Fruit fly (Drosophila melanogaster) whole organism, embryonic: ENCODE data around the gene Sf3b3.
A peak's percentile ranks its signal among the peaks of the same experiment; 100 is the strongest.

ENCODE experiments used
- Abd-B ChIP-seq: fragments of 200-800 bp; sonication (Bioruptor generic); optimal IDR thresholded peaks from 2 replicates; lab custom pipeline; 2018; ENCODE audit warnings: missing biosample characterization, mild to moderate bottlenecking, missing genetic modification characterization, moderate library complexity
- Atf3 ChIP-seq: fragments of 200-800 bp; sonication (Bioruptor generic); optimal IDR thresholded peaks from 3 replicates; lab custom pipeline; 2016; ENCODE audit warnings: missing biosample characterization, missing genetic modification characterization
- C15 ChIP-seq: fragments of 200-800 bp; sonication (Bioruptor generic); IDR thresholded peaks from 3 replicates; pipeline ENCODE4 v1.3.6; 2022; ENCODE audit warnings: missing biosample characterization, missing genetic modification characterization
- CG10366 ChIP-seq: fragments of 200-800 bp; sonication (Bioruptor generic); IDR thresholded peaks from 2 replicates; pipeline ENCODE4 v1.3.6; 2022; ENCODE audit warnings: missing biosample characterization, missing genetic modification characterization
- CG11085 ChIP-seq: fragments of 200-800 bp; sonication (Bioruptor generic); IDR thresholded peaks from 2 replicates; pipeline ENCODE4 v1.3.6; 2022; ENCODE audit warnings: missing biosample characterization, missing genetic modification characterization
- CG12219 ChIP-seq: fragments of 200-800 bp; sonication (Bioruptor generic); optimal IDR thresholded peaks from 3 replicates; lab custom pipeline; 2018; ENCODE audit warnings: missing biosample characterization, mild to moderate bottlenecking, missing genetic modification characterization
- CG13424 ChIP-seq: fragments of 200-800 bp; sonication (Bioruptor generic); optimal IDR thresholded peaks from 2 replicates; lab custom pipeline; 2019; ENCODE audit warnings: missing biosample characterization, mild to moderate bottlenecking, missing genetic modification characterization, moderate library complexity
- CG15479 ChIP-seq: fragments of 200-800 bp; sonication (Bioruptor generic); optimal IDR thresholded peaks from 3 replicates; lab custom pipeline; 2019; ENCODE audit warnings: missing biosample characterization, mild to moderate bottlenecking, missing genetic modification characterization, moderate library complexity
- CG15696 ChIP-seq: fragments of 200-800 bp; sonication (Bioruptor generic); optimal IDR thresholded peaks from 2 replicates; lab custom pipeline; 2019; ENCODE audit warnings: missing biosample characterization, mild to moderate bottlenecking, missing genetic modification characterization, moderate library complexity
- CG16815 ChIP-seq: fragments of 200-800 bp; sonication (Bioruptor generic); optimal IDR thresholded peaks from 3 replicates; lab custom pipeline; 2017; ENCODE audit warnings: missing biosample characterization, mild to moderate bottlenecking, missing genetic modification characterization
- CG17328 ChIP-seq: fragments of 200-800 bp; sonication (Bioruptor generic); IDR thresholded peaks from 2 replicates; pipeline ENCODE4 v1.3.6; 2022; ENCODE audit warnings: missing biosample characterization, missing genetic modification characterization
- CG17829 ChIP-seq: fragments of 200-800 bp; optimal IDR thresholded peaks from 2 replicates; lab custom pipeline; 2019; ENCODE audit warnings: missing biosample characterization, mild to moderate bottlenecking, missing genetic modification characterization, moderate library complexity
- CG2129 ChIP-seq: fragments of 200-800 bp; sonication (Bioruptor generic); IDR thresholded peaks from 2 replicates; pipeline ENCODE4 v1.3.6; 2022; ENCODE audit warnings: missing biosample characterization, missing genetic modification characterization; ENCODE audit not compliant: partially characterized antibody
- CG34224 ChIP-seq: fragments of 200-800 bp; sonication (Bioruptor generic); IDR thresholded peaks from 3 replicates; pipeline ENCODE4 v1.3.6; 2022; ENCODE audit warnings: missing biosample characterization, missing genetic modification characterization; ENCODE audit not compliant: partially characterized antibody
- CG4282 ChIP-seq: fragments of 200-800 bp; sonication (Bioruptor generic); optimal IDR thresholded peaks from 2 replicates; lab custom pipeline; 2016; ENCODE audit warnings: missing biosample characterization, missing genetic modification characterization
- CG43689 ChIP-seq: fragments of 200-800 bp; sonication (Bioruptor generic); IDR thresholded peaks from 2 replicates; pipeline ENCODE4 v1.3.6; 2022; ENCODE audit warnings: missing biosample characterization, missing genetic modification characterization
- CG4617 ChIP-seq: fragments of 200-800 bp; sonication (Bioruptor generic); optimal IDR thresholded peaks from 3 replicates; lab custom pipeline; 2016; ENCODE audit warnings: missing biosample characterization, missing genetic modification characterization, borderline replicate concordance
- CG6272 ChIP-seq: fragments of 200-800 bp; sonication (Bioruptor generic); IDR thresholded peaks from 2 replicates; pipeline ENCODE4 v1.3.6; 2022; ENCODE audit warnings: missing biosample characterization, missing genetic modification characterization
- CG8281 ChIP-seq: fragments of 200-800 bp; sonication (Bioruptor generic); optimal IDR thresholded peaks from 2 replicates; lab custom pipeline; 2018; ENCODE audit warnings: missing biosample characterization, mild to moderate bottlenecking, missing genetic modification characterization, moderate library complexity
- CG8290 ChIP-seq, 3 experiments: fragments of 200-800 bp; sonication (Bioruptor generic); optimal IDR thresholded peaks; 2 replicates each; lab custom pipeline; 2016 to 2019; ENCODE audit warnings: missing biosample characterization in 3 of 3, missing genetic modification characterization in 3 of 3, mild to moderate bottlenecking in 2 of 3, moderate library complexity in 1 of 3
- CG9215 ChIP-seq: fragments of 200-800 bp; sonication (Bioruptor generic); IDR thresholded peaks from 2 replicates; pipeline ENCODE4 v1.3.6; 2022; ENCODE audit warnings: missing biosample characterization, missing genetic modification characterization
- CG9817 ChIP-seq: fragments of 200-800 bp; sonication (Bioruptor generic); optimal IDR thresholded peaks from 2 replicates; lab custom pipeline; 2018; ENCODE audit warnings: missing biosample characterization, mild to moderate bottlenecking, missing genetic modification characterization, moderate library complexity
- CHES-1-like ChIP-seq: fragments of 200-800 bp; sonication (Bioruptor generic); optimal IDR thresholded peaks from 2 replicates; lab custom pipeline; 2016; ENCODE audit warnings: missing biosample characterization, missing genetic modification characterization
- Dp ChIP-seq: fragments of 200-800 bp; sonication (Bioruptor generic); optimal IDR thresholded peaks from 2 replicates; lab custom pipeline; 2018; ENCODE audit warnings: missing biosample characterization, mild to moderate bottlenecking, missing genetic modification characterization, moderate library complexity
- Hr3 ChIP-seq: fragments of 200-800 bp; sonication (Bioruptor generic); optimal IDR thresholded peaks from 3 replicates; lab custom pipeline; 2016; ENCODE audit warnings: missing biosample characterization, missing genetic modification characterization
- MTF-1 ChIP-seq: fragments of 200-800 bp; sonication (Bioruptor generic); optimal IDR thresholded peaks from 2 replicates; lab custom pipeline; 2018; ENCODE audit warnings: missing biosample characterization, mild to moderate bottlenecking, missing genetic modification characterization, borderline replicate concordance
- Myb ChIP-seq: fragments of 200-800 bp; sonication (Bioruptor generic); optimal IDR thresholded peaks from 2 replicates; lab custom pipeline; 2016; ENCODE audit warnings: missing biosample characterization, missing genetic modification characterization
- PHDP ChIP-seq: fragments of 200-800 bp; sonication (Bioruptor generic); optimal IDR thresholded peaks from 3 replicates; lab custom pipeline; 2018; ENCODE audit warnings: missing biosample characterization, mild to moderate bottlenecking, missing genetic modification characterization, moderate library complexity
- Sox100B ChIP-seq: fragments of 200-800 bp; sonication (Bioruptor generic); optimal IDR thresholded peaks from 3 replicates; lab custom pipeline; 2018; ENCODE audit warnings: missing biosample characterization, mild to moderate bottlenecking, missing genetic modification characterization
- cas ChIP-seq: fragments of 200-800 bp; sonication (Bioruptor generic); IDR thresholded peaks from 2 replicates; pipeline ENCODE4 v1.3.6; 2022; ENCODE audit warnings: missing biosample characterization, missing genetic modification characterization
- fd64A ChIP-seq: fragments of 200-800 bp; sonication (Bioruptor generic); optimal IDR thresholded peaks from 3 replicates; lab custom pipeline; 2018; ENCODE audit warnings: missing biosample characterization, mild to moderate bottlenecking, missing genetic modification characterization
- grn ChIP-seq: fragments of 200-800 bp; sonication (Bioruptor generic); optimal IDR thresholded peaks from 3 replicates; lab custom pipeline; 2017; ENCODE audit warnings: missing biosample characterization, missing genetic modification characterization
- hbn ChIP-seq: fragments of 200-800 bp; sonication (Bioruptor generic); IDR thresholded peaks from 2 replicates; pipeline ENCODE4 v1.3.6; 2022; ENCODE audit warnings: missing biosample characterization, missing genetic modification characterization; ENCODE audit not compliant: partially characterized antibody
- hth ChIP-seq: fragments of >200 bp; optimal IDR thresholded peaks from 2 replicates; lab custom pipeline; 2017; ENCODE audit warnings: inconsistent platforms
- knrl ChIP-seq: fragments of 200-800 bp; sonication (Bioruptor generic); IDR thresholded peaks from 3 replicates; pipeline ENCODE4 v1.3.6; 2022; ENCODE audit warnings: missing biosample characterization, missing genetic modification characterization; ENCODE audit not compliant: partially characterized antibody
- mirr ChIP-seq: fragments of 200-800 bp; sonication (Bioruptor generic); optimal IDR thresholded peaks from 3 replicates; lab custom pipeline; 2018; ENCODE audit warnings: missing biosample characterization, mild to moderate bottlenecking, missing genetic modification characterization
- pnt ChIP-seq: fragments of 200-800 bp; sonication (Bioruptor generic); optimal IDR thresholded peaks from 3 replicates; lab custom pipeline; 2016; ENCODE audit warnings: missing biosample characterization, missing genetic modification characterization
- pum ChIP-seq: fragments of 200-800 bp; sonication (Bioruptor generic); optimal IDR thresholded peaks from 2 replicates; lab custom pipeline; 2016; ENCODE audit warnings: missing biosample characterization, missing genetic modification characterization
- pzg ChIP-seq: fragments of 200-800 bp; sonication (Bioruptor generic); optimal IDR thresholded peaks from 3 replicates; lab custom pipeline; 2018; ENCODE audit warnings: missing biosample characterization, mild to moderate bottlenecking, missing genetic modification characterization, moderate library complexity
- sc ChIP-seq, 3 experiments: fragments of >200 bp in 2 of 3; fragments of 200-800 bp in 1 of 3; sonication (Bioruptor generic) in 1 of 3; optimal IDR thresholded peaks; 2 replicates in 2 of 3; 3 replicates in 1 of 3; lab custom pipeline; 2017; ENCODE audit warnings: mild to moderate bottlenecking in 1 of 3, missing biosample characterization in 1 of 3, missing genetic modification characterization in 1 of 3, missing genetic modification reagents in 1 of 3
- sim ChIP-seq: fragments of 200-800 bp; sonication (Bioruptor generic); IDR thresholded peaks from 2 replicates; pipeline ENCODE4 v1.3.6; 2022; ENCODE audit warnings: missing biosample characterization, missing genetic modification characterization
- sna ChIP-seq: fragments of 200-800 bp; sonication (Bioruptor generic); IDR thresholded peaks from 2 replicates; pipeline ENCODE4 v1.3.6; 2022; ENCODE audit warnings: missing biosample characterization, missing genetic modification characterization; ENCODE audit not compliant: partially characterized antibody
- sob ChIP-seq: fragments of 200-800 bp; sonication (Bioruptor generic); IDR thresholded peaks from 2 replicates; pipeline ENCODE4 v1.3.6; 2022; ENCODE audit warnings: missing biosample characterization, missing genetic modification characterization
- tll ChIP-seq, 2 experiments: fragments of 200-800 bp in 1 of 2; fragments of >200 bp in 1 of 2; sonication (Bioruptor generic) in 1 of 2; optimal IDR thresholded peaks; 2 replicates each; lab custom pipeline; 2017 to 2019; ENCODE audit warnings: missing biosample characterization in 2 of 2, missing genetic modification characterization in 2 of 2, mild to moderate bottlenecking in 1 of 2, moderate library complexity in 1 of 2
- usp ChIP-seq: fragments of >200 bp; optimal IDR thresholded peaks from 2 replicates; lab custom pipeline; 2017; ENCODE audit warnings: missing biosample characterization, missing genetic modification characterization
- wor ChIP-seq: fragments of 200-800 bp; sonication (Bioruptor generic); IDR thresholded peaks from 2 replicates; pipeline ENCODE4 v1.3.6; 2022; ENCODE audit warnings: missing biosample characterization, missing genetic modification characterization
- yki ChIP-seq: fragments of >200 bp; optimal IDR thresholded peaks from 3 replicates; lab custom pipeline; 2018
- zf30C ChIP-seq: fragments of 200-800 bp; sonication (Bioruptor generic); optimal IDR thresholded peaks from 3 replicates; lab custom pipeline; 2018; ENCODE audit warnings: missing biosample characterization, mild to moderate bottlenecking, missing genetic modification characterization

The Sf3b3 gene

dm6 chr3L:837552-838187 is 4.5 kb upstream of the Sf3b3 start, which contains the start of the genes CG13901 and CG13887 (continued):
- TF ChIP-seq CG13424 (tag; lab: Kevin White, UChicago) (peak; percentile 93), sc (optimal IDR thresholded peaks at IDR 0.05; lab: Kevin White, UChicago) (no peak), sc (GFP tag; optimal IDR thresholded peaks at IDR 0.05; lab: Kevin White, UChicago) (peak; percentile 69), CG4282 (GFP tag; lab: Kevin White, UChicago) (peak; percentile 83), fd64A (peak; percentile 45), CG34224 (GFP tag; lab: Robert Waterston, UW) (0 out of 3 replicates have a peak, but pooled peaks have one; percentile 18), grn (no peak), hbn (GFP tag; lab: Robert Waterston, UW) (no peak), CG10366 (GFP tag; lab: Robert Waterston, UW) (peak; percentile 88), sob (GFP tag; lab: Robert Waterston, UW) (peak; percentile 91), CG6272 (GFP tag; lab: Robert Waterston, UW) (peak; percentile 84), CHES-1-like (GFP tag; lab: Kevin White, UChicago) (peak; percentile 94), CG9817 (tag; lab: Kevin White, UChicago) (peak; percentile 91), CG8281 (tag; lab: Kevin White, UChicago) (peak; percentile 60), CG4617 (peak; percentile 97), PHDP (tag; lab: Kevin White, UChicago) (peak; percentile 91), CG17328 (GFP tag; lab: Robert Waterston, UW) (peak; percentile 84), mirr (peak; percentile 50), zf30C (GFP tag; lab: Kevin White, UChicago) (peak; percentile 1), tll (GFP tag; optimal IDR thresholded peaks at IDR 0.05; lab: Kevin White, UChicago) (peak; percentile 14 to 65), CG43689 (GFP tag; lab: Robert Waterston, UW) (peak; percentile 59; the same call in 1 of the 2 replicates), MTF-1 (GFP tag; lab: Kevin White, UChicago) (peak; percentile 23), knrl (GFP tag; lab: Robert Waterston, UW) (0 out of 3 replicates have a peak, but pooled peaks have one; percentile 54), CG16815 (peak; percentile 87), Abd-B (GFP tag; lab: Kevin White, UChicago) (peak; percentile 94), CG17829 (tag; lab: Kevin White, UChicago) (peak; percentile 96), C15 (GFP tag; lab: Robert Waterston, UW) (peak; percentile 67; the same call in 1 of the 3 replicates), cas (GFP tag; lab: Robert Waterston, UW) (peak; percentile 83), pzg (GFP tag; lab: Kevin White, UChicago) (peak; percentile 84), CG8290 (GFP tag; optimal IDR thresholded peaks at IDR 0.05; lab: Kevin White, UChicago) (peak; percentile 91), CG8290 (tag; optimal IDR thresholded peaks at IDR 0.05; lab: Kevin White, UChicago) (peak; percentile 67 to 84), CG15696 (tag; lab: Kevin White, UChicago) (peak; percentile 89), CG2129 (no peak), sim (GFP tag; lab: Robert Waterston, UW) (no peak; the same call in 1 of the 2 replicates), CG12219 (GFP tag; lab: Kevin White, UChicago) (peak; percentile 79), pum (GFP tag; lab: Kevin White, UChicago) (peak; percentile 94), usp (GFP tag; lab: Kevin White, UChicago) (no peak), Dp (GFP tag; lab: Kevin White, UChicago) (peak; percentile 70), sna (GFP tag; lab: Robert Waterston, UW) (no peak), CG15479 (GFP tag; lab: Kevin White, UChicago) (peak; percentile 40), CG9215 (peak; percentile 85), pnt (GFP tag; lab: Kevin White, UChicago) (peak; percentile 93), CG11085 (GFP tag; lab: Robert Waterston, UW) (peak; percentile 73), Myb (GFP tag; lab: Kevin White, UChicago) (peak; percentile 78), Atf3 (GFP tag; lab: Kevin White, UChicago) (peak; percentile 89), Sox100B (GFP tag; lab: Kevin White, UChicago) (no peak), hth (lab: Kevin White, UChicago) (no peak), Hr3 (peak; percentile 93), yki (lab: Kevin White, UChicago) (no peak), wor (peak; percentile 80)
